Fruit fly (Drosophila melanogaster) whole organism, embryonic: Measurements from ENCODE around the gene Dbp21E2.

ENCODE experiments used
- Atf6 ChIP-seq: fragments of 200-800 bp; sonication (Bioruptor generic); IDR thresholded peaks from 2 replicates; pipeline ENCODE4 v1.3.6; 2022; ENCODE audit warnings: missing biosample characterization, missing genetic modification characterization
- Blimp-1 ChIP-seq: fragments of 200-800 bp; sonication (Bioruptor generic); optimal IDR thresholded peaks from 3 replicates; lab custom pipeline; 2018; ENCODE audit warnings: missing biosample characterization, missing genetic modification characterization, mild to moderate bottlenecking, moderate library complexity, missing genetic modification reagents
- CG10654 ChIP-seq: fragments of 200-800 bp; sonication (Bioruptor generic); optimal IDR thresholded peaks from 2 replicates; lab custom pipeline; 2016; ENCODE audit warnings: missing biosample characterization, missing genetic modification characterization
- CG11085 ChIP-seq: fragments of 200-800 bp; sonication (Bioruptor generic); IDR thresholded peaks from 2 replicates; pipeline ENCODE4 v1.3.6; 2022; ENCODE audit warnings: missing biosample characterization, missing genetic modification characterization
- CG12071 ChIP-seq: fragments of 200-800 bp; sonication (Bioruptor generic); optimal IDR thresholded peaks from 3 replicates; lab custom pipeline; 2018; ENCODE audit warnings: missing biosample characterization, mild to moderate bottlenecking, missing genetic modification characterization
- CG14667 ChIP-seq: fragments of 200-800 bp; sonication (Bioruptor generic); IDR thresholded peaks from 2 replicates; pipeline ENCODE4 v1.3.6; 2022; ENCODE audit warnings: missing biosample characterization, missing genetic modification characterization
- CG15269 ChIP-seq: fragments of 200-800 bp; sonication (Bioruptor generic); optimal IDR thresholded peaks from 2 replicates; lab custom pipeline; 2018; ENCODE audit warnings: missing biosample characterization, mild to moderate bottlenecking, missing genetic modification characterization, moderate library complexity
- CG17328 ChIP-seq: fragments of 200-800 bp; sonication (Bioruptor generic); IDR thresholded peaks from 2 replicates; pipeline ENCODE4 v1.3.6; 2022; ENCODE audit warnings: missing biosample characterization, missing genetic modification characterization
- CG17359 ChIP-seq: fragments of 200-800 bp; sonication (Bioruptor generic); optimal IDR thresholded peaks from 3 replicates; lab custom pipeline; 2018; ENCODE audit warnings: missing biosample characterization, mild to moderate bottlenecking, missing genetic modification characterization, moderate library complexity
- CG17385 ChIP-seq: fragments of 200-800 bp; sonication (Bioruptor generic); optimal IDR thresholded peaks from 3 replicates; lab custom pipeline; 2018; ENCODE audit warnings: missing biosample characterization, mild to moderate bottlenecking, missing genetic modification characterization
- CG1792 ChIP-seq: fragments of 200-800 bp; sonication (Bioruptor generic); optimal IDR thresholded peaks from 2 replicates; lab custom pipeline; 2016; ENCODE audit warnings: missing biosample characterization, missing genetic modification characterization
- CG18262 ChIP-seq: fragments of 200-800 bp; optimal IDR thresholded peaks from 3 replicates; lab custom pipeline; 2019; ENCODE audit warnings: missing biosample characterization, mild to moderate bottlenecking, missing genetic modification characterization, moderate library complexity
- CG2202 ChIP-seq: fragments of 200-800 bp; sonication (Bioruptor generic); optimal IDR thresholded peaks from 2 replicates; lab custom pipeline; 2018; ENCODE audit warnings: missing biosample characterization, mild to moderate bottlenecking, missing genetic modification characterization
- CG3281 ChIP-seq: fragments of 200-800 bp; sonication (Bioruptor generic); optimal IDR thresholded peaks from 3 replicates; lab custom pipeline; 2017; ENCODE audit warnings: missing biosample characterization, mild to moderate bottlenecking, missing genetic modification characterization
- CG3847 ChIP-seq: fragments of 200-800 bp; sonication (Bioruptor generic); IDR thresholded peaks from 2 replicates; pipeline ENCODE4 v1.3.6; 2022; ENCODE audit warnings: missing biosample characterization, missing genetic modification characterization
- CG4282 ChIP-seq: fragments of 200-800 bp; sonication (Bioruptor generic); optimal IDR thresholded peaks from 2 replicates; lab custom pipeline; 2016; ENCODE audit warnings: missing biosample characterization, missing genetic modification characterization
- CG4328 ChIP-seq: fragments of 200-800 bp; sonication (Bioruptor generic); optimal IDR thresholded peaks from 3 replicates; lab custom pipeline; 2017; ENCODE audit warnings: missing biosample characterization, missing genetic modification reagents, missing genetic modification characterization
- CG4360 ChIP-seq: fragments of 200-800 bp; sonication (Bioruptor generic); IDR thresholded peaks from 2 replicates; pipeline ENCODE4 v1.3.6; 2022; ENCODE audit warnings: missing biosample characterization, missing genetic modification characterization
- CG6254 ChIP-seq: fragments of 200-800 bp; sonication (Bioruptor generic); optimal IDR thresholded peaks from 3 replicates; lab custom pipeline; 2017; ENCODE audit warnings: mild to moderate bottlenecking, missing biosample characterization, missing genetic modification reagents, missing genetic modification characterization
- CG7786 ChIP-seq: fragments of 200-800 bp; sonication (Bioruptor generic); optimal IDR thresholded peaks from 2 replicates; lab custom pipeline; 2016; ENCODE audit warnings: missing biosample characterization, missing genetic modification characterization
- CG7839 ChIP-seq: fragments of 200-800 bp; sonication (Bioruptor generic); optimal IDR thresholded peaks from 3 replicates; lab custom pipeline; 2018; ENCODE audit warnings: missing biosample characterization, mild to moderate bottlenecking, missing genetic modification characterization, moderate library complexity
- CG8089 ChIP-seq: fragments of 200-800 bp; sonication (Bioruptor generic); optimal IDR thresholded peaks from 3 replicates; lab custom pipeline; 2016; ENCODE audit warnings: missing biosample characterization, missing genetic modification characterization
- CG9215 ChIP-seq: fragments of 200-800 bp; sonication (Bioruptor generic); IDR thresholded peaks from 2 replicates; pipeline ENCODE4 v1.3.6; 2022; ENCODE audit warnings: missing biosample characterization, missing genetic modification characterization
- CG9797 ChIP-seq: fragments of 200-800 bp; sonication (Bioruptor generic); optimal IDR thresholded peaks from 3 replicates; lab custom pipeline; 2018; ENCODE audit warnings: missing biosample characterization, mild to moderate bottlenecking, missing genetic modification characterization
- CG9876 ChIP-seq: fragments of 200-800 bp; sonication (Bioruptor generic); optimal IDR thresholded peaks from 2 replicates; lab custom pipeline; 2016; ENCODE audit warnings: missing biosample characterization, missing genetic modification characterization
- Dip2 ChIP-seq: fragments of 200-800 bp; sonication (Bioruptor generic); IDR thresholded peaks from 2 replicates; pipeline ENCODE4 v1.3.6; 2022; ENCODE audit warnings: missing biosample characterization, missing genetic modification characterization
- Eip74EF ChIP-seq, 2 experiments: fragments of 200-800 bp in 1 of 2; fragments of >200 bp in 1 of 2; sonication (Bioruptor generic) in 1 of 2; optimal IDR thresholded peaks; 2 replicates each; lab custom pipeline; 2017 to 2019; ENCODE audit warnings: missing biosample characterization in 2 of 2, missing genetic modification characterization in 2 of 2, mild to moderate bottlenecking in 1 of 2, moderate library complexity in 1 of 2
- MBD-R2 ChIP-seq: fragments of 200-800 bp; sonication (Bioruptor generic); IDR thresholded peaks from 2 replicates; pipeline ENCODE4 v1.3.6; 2022; ENCODE audit warnings: missing biosample characterization, missing genetic modification characterization
- Myb ChIP-seq: fragments of 200-800 bp; sonication (Bioruptor generic); optimal IDR thresholded peaks from 2 replicates; lab custom pipeline; 2016; ENCODE audit warnings: missing biosample characterization, missing genetic modification characterization
- NFAT ChIP-seq: fragments of 200-800 bp; sonication (Bioruptor generic); IDR thresholded peaks from 2 replicates; pipeline ENCODE4 v1.3.6; 2022; ENCODE audit warnings: missing biosample characterization, missing genetic modification characterization
- Nf-YC ChIP-seq: fragments of 200-800 bp; optimal IDR thresholded peaks from 3 replicates; lab custom pipeline; 2019; ENCODE audit warnings: missing biosample characterization, mild to moderate bottlenecking, missing genetic modification characterization, moderate library complexity
- NfI ChIP-seq: fragments of 200-800 bp; sonication (Bioruptor generic); optimal IDR thresholded peaks from 3 replicates; lab custom pipeline; 2018; ENCODE audit warnings: missing biosample characterization, mild to moderate bottlenecking, missing genetic modification characterization, moderate library complexity
- Oli ChIP-seq: fragments of 200-800 bp; sonication (Bioruptor generic); optimal IDR thresholded peaks from 2 replicates; lab custom pipeline; 2018; ENCODE audit warnings: missing biosample characterization, mild to moderate bottlenecking, missing genetic modification characterization, moderate library complexity
- Sox102F ChIP-seq: fragments of 200-800 bp; sonication (Bioruptor generic); optimal IDR thresholded peaks from 2 replicates; lab custom pipeline; 2018; ENCODE audit warnings: missing biosample characterization, mild to moderate bottlenecking, missing genetic modification characterization, moderate library complexity
- Spps ChIP-seq: fragments of 200-800 bp; sonication (Bioruptor generic); optimal IDR thresholded peaks from 2 replicates; lab custom pipeline; 2018; ENCODE audit warnings: missing biosample characterization, mild to moderate bottlenecking, missing genetic modification characterization
- Sry-δ ChIP-seq: fragments of 200-800 bp; sonication (Bioruptor generic); optimal IDR thresholded peaks from 2 replicates; lab custom pipeline; 2016; ENCODE audit warnings: missing biosample characterization, missing genetic modification characterization
- ato ChIP-seq: fragments of 200-800 bp; sonication (Bioruptor generic); IDR thresholded peaks from 2 replicates; pipeline ENCODE4 v1.3.6; 2022; ENCODE audit warnings: missing biosample characterization, missing genetic modification characterization; ENCODE audit not compliant: partially characterized antibody
- chif ChIP-seq, 2 experiments: fragments of 200-800 bp; sonication (Bioruptor generic); optimal IDR thresholded peaks; 3 replicates each; lab custom pipeline; 2016; ENCODE audit warnings: missing biosample characterization in 2 of 2, missing genetic modification characterization in 2 of 2
- ftz-f1 ChIP-seq: fragments of 200-800 bp; sonication (Bioruptor generic); optimal IDR thresholded peaks from 2 replicates; lab custom pipeline; 2016; ENCODE audit warnings: missing biosample characterization, missing genetic modification characterization
- lola ChIP-seq, 3 experiments: fragments of >200 bp in 2 of 3; fragments of 200-800 bp in 1 of 3; sonication (Bioruptor generic) in 1 of 3; optimal IDR thresholded peaks; 2 replicates each; lab custom pipeline; 2017 to 2019; ENCODE audit warnings: missing biosample characterization in 3 of 3, missing genetic modification characterization in 3 of 3, mild to moderate bottlenecking in 1 of 3, moderate library complexity in 1 of 3
- luna ChIP-seq: fragments of 200-800 bp; sonication (Bioruptor generic); optimal IDR thresholded peaks from 2 replicates; lab custom pipeline; 2016; ENCODE audit warnings: missing biosample characterization, missing genetic modification characterization
- mld ChIP-seq: fragments of 200-800 bp; sonication (Bioruptor generic); IDR thresholded peaks from 3 replicates; pipeline ENCODE4 v1.3.6; 2022; ENCODE audit warnings: missing biosample characterization, missing genetic modification characterization; ENCODE audit not compliant: partially characterized antibody
- nerfin-2 ChIP-seq: fragments of 200-800 bp; sonication (Bioruptor generic); IDR thresholded peaks from 2 replicates; pipeline ENCODE4 v1.3.6; 2022; ENCODE audit warnings: missing biosample characterization, missing genetic modification characterization; ENCODE audit not compliant: partially characterized antibody
- org-1 ChIP-seq: fragments of 200-800 bp; sonication (Bioruptor generic); optimal IDR thresholded peaks from 2 replicates; lab custom pipeline; 2017; ENCODE audit warnings: missing biosample characterization, missing genetic modification characterization
- pan ChIP-seq, 4 experiments: fragments of >200 bp in 3 of 4; fragments of 200-800 bp in 1 of 4; sonication (Bioruptor generic) in 1 of 4; optimal IDR thresholded peaks in 3 of 4; IDR thresholded peaks in 1 of 4; 2 replicates each; pipeline versions ENCODE4 v1.3.6 to Lab custom; 2017 to 2022; ENCODE audit warnings: missing biosample characterization in 2 of 4, missing genetic modification characterization in 2 of 4, mixed read lengths in 1 of 4
- repo ChIP-seq: fragments of 200-800 bp; sonication (Bioruptor generic); optimal IDR thresholded peaks from 2 replicates; lab custom pipeline; 2016; ENCODE audit warnings: missing biosample characterization, missing genetic modification characterization
- scrt ChIP-seq: fragments of 200-800 bp; sonication (Bioruptor generic); optimal IDR thresholded peaks from 2 replicates; lab custom pipeline; 2018; ENCODE audit warnings: missing biosample characterization, mild to moderate bottlenecking, missing genetic modification characterization, moderate library complexity
- sens-2 ChIP-seq: fragments of 200-800 bp; sonication (Bioruptor generic); IDR thresholded peaks from 2 replicates; pipeline ENCODE4 v1.3.6; 2022; ENCODE audit warnings: missing biosample characterization, missing genetic modification characterization
- tgo ChIP-seq: fragments of 200-800 bp; sonication (Bioruptor generic); IDR thresholded peaks from 3 replicates; pipeline ENCODE4 v1.3.6; 2022; ENCODE audit warnings: missing biosample characterization, missing genetic modification characterization

The Dbp21E2 gene

dm6 chr2L:857897-858517 is 46.6 kb downstream of the Dbp21E2 start (continued):
- TF ChIP-seq Spps (no peak), CG9797 (no peak), CG11085 (GFP tag; lab: Robert Waterston, UW) (no peak), org-1 (GFP tag; lab: Kevin White, UChicago) (peak; percentile 38), CG3281 (GFP tag; lab: Kevin White, UChicago) (no peak), CG18262 (tag; lab: Kevin White, UChicago) (peak; percentile 46), CG10654 (GFP tag; lab: Kevin White, UChicago) (no peak), CG4282 (no peak), Atf6 (GFP tag; lab: Robert Waterston, UW) (peak; percentile 75; the same call in 1 of the 2 replicates), CG17359 (tag; lab: Kevin White, UChicago) (peak; percentile 67), CG17328 (GFP tag; lab: Robert Waterston, UW) (peak; percentile 70), CG7839 (peak; percentile 66), tgo (peak; percentile 62), CG9215 (no peak), Sry-δ (GFP tag; lab: Kevin White, UChicago) (no peak), CG1792 (GFP tag; lab: Kevin White, UChicago) (no peak), Blimp-1 (GFP tag; lab: Kevin White, UChicago) (peak; percentile 55), chif (GFP tag; optimal IDR thresholded peaks at IDR 0.05; lab: Kevin White, UChicago) (peak; percentile 52 to 58), CG14667 (GFP tag; lab: Robert Waterston, UW) (no peak; the same call in 1 of the 2 replicates), CG15269 (tag; lab: Kevin White, UChicago) (peak; percentile 73), CG9876 (no peak), CG7786 (GFP tag; lab: Kevin White, UChicago) (peak; percentile 35), CG4328 (no peak), CG4360 (GFP tag; lab: Robert Waterston, UW) (no peak), Nf-YC (tag; lab: Kevin White, UChicago) (no peak), sens-2 (GFP tag; lab: Robert Waterston, UW) (no peak), MBD-R2 (GFP tag; lab: Robert Waterston, UW) (no peak), CG12071 (GFP tag; lab: Kevin White, UChicago) (no peak), Eip74EF (GFP tag; optimal IDR thresholded peaks at IDR 0.05; lab: Kevin White, UChicago) (peak in 1 of 2 experiments; percentile 45), ftz-f1 (GFP tag; lab: Kevin White, UChicago) (no peak), lola (GFP tag; optimal IDR thresholded peaks at IDR 0.05; lab: Kevin White, UChicago) (peak in 1 of 3 experiments; percentile 7), CG3847 (peak; percentile 51; the same call in 1 of the 2 replicates), scrt (GFP tag; lab: Kevin White, UChicago) (no peak), Oli (tag; lab: Kevin White, UChicago) (peak; percentile 48), CG8089 (no peak), Sox102F (GFP tag; lab: Kevin White, UChicago) (peak; percentile 82), CG6254 (GFP tag; lab: Kevin White, UChicago) (no peak), pan (optimal IDR thresholded peaks at IDR 0.05; lab: Kevin White, UChicago) (no peak), pan (GFP tag; optimal IDR thresholded peaks at IDR 0.05 in 1 of 2, IDR thresholded peaks at IDR 0.05 in 1 of 2) (peak in 1 of 2 experiments; percentile 56), repo (no peak), mld (GFP tag; lab: Robert Waterston, UW) (no peak), CG17385 (GFP tag; lab: Kevin White, UChicago) (peak; percentile 72), Dip2 (no peak), CG2202 (tag; lab: Kevin White, UChicago) (no peak), nerfin-2 (GFP tag; lab: Robert Waterston, UW) (no peak), NFAT (no peak), Myb (GFP tag; lab: Kevin White, UChicago) (peak; percentile 11), NfI (peak; percentile 42), ato (GFP tag; lab: Robert Waterston, UW) (no peak), luna (GFP tag; lab: Kevin White, UChicago) (no peak)
